Worm (Caenorhabditis elegans) whole organism, young adult: ENCODE measurements around the gene chd-3.
A peak's percentile ranks its signal among the peaks of the same experiment; 100 is the strongest.

Source experiments
- C17E4.6 ChIP-seq: fragments of 200-800 bp; sonication (Bioruptor generic); IDR thresholded peaks from 2 replicates; pipeline ENCODE4 v1.3.6; 2022; ENCODE audit warnings: missing genetic modification reagents, missing genetic modification characterization, missing compliant biosample characterization
- F23B12.7 ChIP-seq: sonication (generic microtip); optimal IDR thresholded peaks from 2 replicates; lab custom pipeline; 2017; ENCODE audit warnings: missing genetic modification characterization, mild to moderate bottlenecking, missing compliant biosample characterization, antibody characterized with exemption, moderate library complexity; ENCODE audit not compliant: insufficient read depth
- F37B4.10 ChIP-seq: fragments of 200-800 bp; sonication (Bioruptor generic); IDR thresholded peaks from 2 replicates; pipeline ENCODE4 v1.3.6; 2022; ENCODE audit warnings: missing genetic modification characterization, missing compliant biosample characterization
- F39B2.1 ChIP-seq: fragments of 200-800 bp; sonication (Bioruptor generic); IDR thresholded peaks from 2 replicates; pipeline ENCODE4 v1.3.6; 2022; ENCODE audit warnings: missing genetic modification reagents, missing genetic modification characterization, missing compliant biosample characterization
- F49E8.2 ChIP-seq: sonication (generic microtip); optimal IDR thresholded peaks from 3 replicates; lab custom pipeline; 2017; ENCODE audit warnings: missing genetic modification characterization, mild to moderate bottlenecking, missing compliant biosample characterization, antibody characterized with exemption, moderate library complexity; ENCODE audit not compliant: insufficient read depth
- F55B11.4 ChIP-seq: sonication (generic microtip); optimal IDR thresholded peaks from 2 replicates; lab custom pipeline; 2016; ENCODE audit warnings: missing compliant biosample characterization, missing genetic modification characterization, borderline replicate concordance; ENCODE audit not compliant: insufficient read depth
- Y53F4B.3 ChIP-seq: fragments of 200-800 bp; sonication (Bioruptor generic); IDR thresholded peaks from 2 replicates; pipeline ENCODE4 v1.3.6; 2022; ENCODE audit warnings: missing genetic modification reagents, missing genetic modification characterization, missing compliant biosample characterization
- ZK185.1 ChIP-seq: sonication (generic microtip); optimal IDR thresholded peaks from 2 replicates; lab custom pipeline; 2016; ENCODE audit warnings: mild to moderate bottlenecking, missing genetic modification characterization, missing compliant biosample characterization; ENCODE audit not compliant: poor library complexity, severe bottlenecking
- ama-1 ChIP-seq, 3 experiments: fragments of 150-350 bp in 1 of 3; sonication (generic microtip) in 2 of 3; optimal IDR thresholded peaks; 2 replicates each; lab custom pipeline; 2014 to 2018; ENCODE audit warnings: missing biosample characterization in 2 of 3, missing genetic modification characterization in 2 of 3, missing genetic modification reagents in 2 of 3
- aptf-3 ChIP-seq: fragments of 200-800 bp; sonication (Bioruptor generic); IDR thresholded peaks from 2 replicates; pipeline ENCODE4 v1.3.6; 2022; ENCODE audit warnings: missing genetic modification characterization, missing compliant biosample characterization
- attf-5 ChIP-seq: fragments of 200-800 bp; sonication (Bioruptor generic); optimal IDR thresholded peaks from 2 replicates; lab custom pipeline; 2018; ENCODE audit warnings: mild to moderate bottlenecking, missing genetic modification characterization, missing compliant biosample characterization
- bed-1 ChIP-seq: fragments of 200-800 bp; sonication (Bioruptor generic); IDR thresholded peaks from 2 replicates; pipeline ENCODE4 v1.3.6; 2022; ENCODE audit warnings: missing genetic modification reagents, missing genetic modification characterization, missing compliant biosample characterization
- ceh-27 ChIP-seq: fragments of 200-800 bp; sonication (Bioruptor generic); optimal IDR thresholded peaks from 2 replicates; lab custom pipeline; 2018; ENCODE audit warnings: mild to moderate bottlenecking, missing genetic modification characterization, moderate library complexity, missing compliant biosample characterization
- ceh-40 ChIP-seq: fragments of 200-800 bp; sonication (Bioruptor generic); IDR thresholded peaks from 2 replicates; pipeline ENCODE4 v1.3.6; 2022; ENCODE audit warnings: missing genetic modification characterization, missing compliant biosample characterization
- dox-1 ChIP-seq: fragments of 200-800 bp; sonication (Bioruptor generic); IDR thresholded peaks from 2 replicates; pipeline ENCODE4 v1.3.6; 2022; ENCODE audit warnings: missing genetic modification reagents, missing genetic modification characterization, missing compliant biosample characterization
- fkh-3 ChIP-seq: sonication (generic microtip); optimal IDR thresholded peaks from 2 replicates; lab custom pipeline; 2016; ENCODE audit warnings: mild to moderate bottlenecking, missing genetic modification characterization, missing compliant biosample characterization
- him-1 ChIP-seq: sonication (generic microtip); optimal IDR thresholded peaks from 2 replicates; lab custom pipeline; 2016; ENCODE audit warnings: missing genotype, missing genetic modification reagents, missing genetic modification characterization, missing compliant biosample characterization
- hlh-12 ChIP-seq: sonication (generic microtip); optimal IDR thresholded peaks from 2 replicates; lab custom pipeline; 2016; ENCODE audit warnings: missing genetic modification characterization, missing compliant biosample characterization
- hmg-20 ChIP-seq: fragments of 200-800 bp; sonication (Bioruptor generic); IDR thresholded peaks from 2 replicates; pipeline ENCODE4 v1.3.6; 2022; ENCODE audit warnings: missing genetic modification reagents, missing genetic modification characterization, missing compliant biosample characterization
- hrde-1 ChIP-seq: sonication (generic microtip); optimal IDR thresholded peaks from 2 replicates; lab custom pipeline; 2016; ENCODE audit warnings: missing genetic modification characterization, mild to moderate bottlenecking, missing compliant biosample characterization, moderate library complexity, missing genotype, missing genetic modification reagents, borderline replicate concordance
- hsf-1 ChIP-seq: fragments of 200-800 bp; sonication (Bioruptor generic); IDR thresholded peaks from 2 replicates; pipeline ENCODE4 v1.3.6; 2022; ENCODE audit warnings: missing genetic modification reagents, missing genetic modification characterization, missing compliant biosample characterization
- lag-1 ChIP-seq: fragments of 200-800 bp; sonication (Bioruptor generic); IDR thresholded peaks from 2 replicates; pipeline ENCODE4 v1.3.6; 2022; ENCODE audit warnings: missing genetic modification reagents, missing genetic modification characterization, missing compliant biosample characterization
- let-526 ChIP-seq: fragments of 200-800 bp; sonication (Bioruptor generic); IDR thresholded peaks from 2 replicates; pipeline ENCODE4 v1.3.6; 2022; ENCODE audit warnings: missing genetic modification reagents, missing genetic modification characterization, missing compliant biosample characterization
- let-607 ChIP-seq, 2 experiments: fragments of 200-800 bp in 1 of 2; sonication (Bioruptor generic) in 1 of 2; sonication (generic microtip) in 1 of 2; optimal IDR thresholded peaks; 2 replicates each; lab custom pipeline; 2016 to 2018; ENCODE audit warnings: mild to moderate bottlenecking in 2 of 2, missing compliant biosample characterization in 2 of 2, missing genetic modification characterization in 2 of 2, moderate library complexity in 2 of 2, missing genotype in 1 of 2
- lin-26 ChIP-seq: fragments of 200-800 bp; sonication (Bioruptor generic); IDR thresholded peaks from 2 replicates; pipeline ENCODE4 v1.3.6; 2022; ENCODE audit warnings: missing genetic modification reagents, missing genetic modification characterization, missing compliant biosample characterization
- lin-35 ChIP-seq, 3 experiments: fragments of 150-350 bp in 2 of 3; sonication (generic microtip) in 1 of 3; optimal IDR thresholded peaks; 2 replicates each; lab custom pipeline; 2014 to 2018; ENCODE audit warnings: missing biosample characterization in 3 of 3, missing genetic modification characterization in 3 of 3, missing genetic modification reagents in 3 of 3
- lir-1 ChIP-seq: fragments of 200-800 bp; sonication (Bioruptor generic); conservative IDR thresholded peaks from 2 replicates; pipeline ENCODE4 v1.3.6; 2022; ENCODE audit warnings: missing genetic modification reagents, missing genetic modification characterization, missing compliant biosample characterization
- lsl-1 ChIP-seq: fragments of 200-800 bp; sonication (Bioruptor generic); optimal IDR thresholded peaks from 2 replicates; lab custom pipeline; 2018; ENCODE audit warnings: mild to moderate bottlenecking, missing genetic modification characterization, moderate library complexity, missing compliant biosample characterization
- madf-10 ChIP-seq: sonication (generic microtip); optimal IDR thresholded peaks from 2 replicates; lab custom pipeline; 2016; ENCODE audit warnings: mild to moderate bottlenecking, missing genetic modification characterization, missing compliant biosample characterization
- madf-6 ChIP-seq: fragments of 200-800 bp; sonication (Bioruptor generic); IDR thresholded peaks from 2 replicates; pipeline ENCODE4 v1.3.6; 2022; ENCODE audit warnings: missing genetic modification reagents, missing genetic modification characterization, missing compliant biosample characterization
- mcd-1 ChIP-seq: fragments of 200-800 bp; sonication (Bioruptor generic); IDR thresholded peaks from 2 replicates; pipeline ENCODE4 v1.3.6; 2022; ENCODE audit warnings: missing genetic modification reagents, missing genetic modification characterization, missing compliant biosample characterization
- nfya-1 ChIP-seq: sonication (generic microtip); optimal IDR thresholded peaks from 2 replicates; lab custom pipeline; 2017; ENCODE audit warnings: antibody characterized with exemption, missing compliant biosample characterization, missing genetic modification characterization, borderline replicate concordance; ENCODE audit not compliant: insufficient read depth
- nhr-120 ChIP-seq: fragments of 200-800 bp; sonication (Bioruptor generic); IDR thresholded peaks from 2 replicates; pipeline ENCODE4 v1.3.6; 2022; ENCODE audit warnings: missing genetic modification characterization, missing compliant biosample characterization
- nhr-90 ChIP-seq: sonication (generic microtip); optimal IDR thresholded peaks from 2 replicates; lab custom pipeline; 2016; ENCODE audit warnings: missing genotype, mild to moderate bottlenecking, missing genetic modification characterization, missing compliant biosample characterization
- pha-4 ChIP-seq: fragments of 150-350 bp; sonication (generic microtip); optimal IDR thresholded peaks from 2 replicates; lab custom pipeline; 2014; ENCODE audit warnings: missing biosample characterization, missing genetic modification reagents, missing genetic modification characterization
- rec-8 ChIP-seq, 2 experiments: sonication (generic microtip); optimal IDR thresholded peaks; 2 replicates each; lab custom pipeline; 2016; ENCODE audit warnings: mild to moderate bottlenecking in 2 of 2, missing genetic modification characterization in 2 of 2, missing genetic modification reagents in 2 of 2, missing genotype in 2 of 2, missing biosample characterization in 1 of 2, missing compliant biosample characterization in 1 of 2, moderate library complexity in 1 of 2
- repo-1 ChIP-seq: sonication (generic microtip); optimal IDR thresholded peaks from 2 replicates; lab custom pipeline; 2017; ENCODE audit warnings: mild to moderate bottlenecking, missing genetic modification characterization, missing compliant biosample characterization
- sea-2 ChIP-seq: fragments of 200-800 bp; sonication (Bioruptor generic); IDR thresholded peaks from 2 replicates; pipeline ENCODE4 v1.3.6; 2022; ENCODE audit warnings: missing genetic modification characterization, missing compliant biosample characterization
- snpc-3.4 ChIP-seq: sonication (generic microtip); optimal IDR thresholded peaks from 2 replicates; lab custom pipeline; 2017; ENCODE audit warnings: missing genetic modification characterization, mild to moderate bottlenecking, missing compliant biosample characterization, antibody characterized with exemption, moderate library complexity, missing genotype, missing genetic modification reagents
- snpc-4 ChIP-seq, 5 experiments: fragments of 150-350 bp in 1 of 5; sonication (generic microtip) in 4 of 5; optimal IDR thresholded peaks; 2 replicates each; lab custom pipeline; 2014 to 2018; ENCODE audit warnings: missing genetic modification characterization in 5 of 5, missing biosample characterization in 3 of 5, antibody characterized with exemption in 2 of 5, mild to moderate bottlenecking in 2 of 5, missing compliant biosample characterization in 2 of 5, missing genotype in 2 of 5, moderate library complexity in 2 of 5, missing genetic modification reagents in 1 of 5
- unc-130 ChIP-seq: sonication (generic microtip); optimal IDR thresholded peaks from 2 replicates; lab custom pipeline; 2016; ENCODE audit warnings: missing genetic modification reagents, missing genetic modification characterization, missing compliant biosample characterization
- xnd-1 ChIP-seq: sonication (generic microtip); optimal IDR thresholded peaks from 2 replicates; lab custom pipeline; 2016; ENCODE audit warnings: missing genotype, missing genetic modification reagents, missing genetic modification characterization, missing compliant biosample characterization
- ztf-18 ChIP-seq: sonication (generic microtip); optimal IDR thresholded peaks from 2 replicates; lab custom pipeline; 2016; ENCODE audit warnings: missing genotype, mild to moderate bottlenecking, missing genetic modification characterization, missing compliant biosample characterization
- ztf-26 ChIP-seq: sonication (generic microtip); optimal IDR thresholded peaks from 2 replicates; lab custom pipeline; 2017; ENCODE audit warnings: missing genetic modification characterization, missing compliant biosample characterization

Gene chd-3

DNA sequence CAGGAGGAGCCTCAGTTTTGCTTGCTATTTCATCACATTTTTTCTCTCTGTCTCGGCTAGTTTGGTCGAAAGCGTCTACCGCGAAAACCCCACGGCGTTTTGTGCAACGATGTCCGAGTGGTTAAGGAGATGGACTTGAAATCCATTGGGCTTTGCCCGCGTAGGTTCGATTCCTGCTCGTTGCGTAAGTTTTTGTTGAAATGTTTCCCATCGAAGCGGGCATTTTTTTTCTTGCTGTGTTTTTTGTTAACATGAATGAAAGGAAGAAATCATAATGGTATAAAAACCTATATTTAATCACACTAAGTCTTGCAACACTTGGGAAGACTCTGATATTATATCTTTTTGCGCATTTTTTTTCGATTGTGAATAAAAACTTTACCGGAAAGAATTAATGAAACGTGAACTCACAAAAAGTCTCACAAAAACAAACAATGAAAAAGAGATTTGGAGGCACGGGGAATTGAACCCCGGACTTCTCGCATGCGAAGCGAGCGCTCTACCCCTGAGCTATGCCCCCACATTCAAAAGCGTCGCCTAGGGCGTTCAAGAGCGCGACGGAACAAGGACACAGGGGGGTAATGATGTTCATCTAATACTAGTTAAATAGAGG, 37.5 kb upstream of the chd-3 start (continued):
- TF ChIP-seq pha-4 (tag; lab: Kevin White, UChicago) (no peak), Y53F4B.3 (GFP tag; lab: Robert Waterston, UW) (no peak), ztf-26 (tag; lab: Kevin White, UChicago) (peak; percentile 57), lin-35 (GFP tag; optimal IDR thresholded peaks at IDR 0.05; lab: Kevin White, UChicago) (peak in 1 of 3 experiments; percentile 71), aptf-3 (0 out of 2 replicates have a peak, but pooled peaks have one; percentile 62), let-526 (GFP tag; lab: Robert Waterston, UW) (peak; percentile 58; the same call in 1 of the 2 replicates), ama-1 (optimal IDR thresholded peaks at IDR 0.05; lab: Kevin White, UChicago) (no peak), ama-1 (GFP tag; optimal IDR thresholded peaks at IDR 0.05; lab: Kevin White, UChicago) (peak; percentile 41 to 65), lag-1 (GFP tag; lab: Robert Waterston, UW) (0 out of 2 replicates have a peak, but pooled peaks have one; percentile 46), F23B12.7 (tag; lab: Kevin White, UChicago) (peak; percentile 55), unc-130 (GFP tag; lab: Kevin White, UChicago) (peak; percentile 15), hsf-1 (GFP tag; lab: Robert Waterston, UW) (no peak), hlh-12 (tag; lab: Kevin White, UChicago) (peak; percentile 82), sea-2 (GFP tag; lab: Robert Waterston, UW) (no peak), lin-26 (GFP tag; lab: Robert Waterston, UW) (peak; percentile 81), bed-1 (no peak), ztf-18 (peak; percentile 75), F37B4.10 (GFP tag; lab: Robert Waterston, UW) (0 out of 2 replicates have a peak, but pooled peaks have one; percentile 57), F39B2.1 (GFP tag; lab: Robert Waterston, UW) (peak; percentile 56; the same call in 1 of the 2 replicates), snpc-3.4 (tag; lab: Kevin White, UChicago) (peak; percentile 62), ceh-40 (GFP tag; lab: Robert Waterston, UW) (0 out of 2 replicates have a peak, but pooled peaks have one; percentile 29), mcd-1 (GFP tag; lab: Robert Waterston, UW) (no peak; the same call in 1 of the 2 replicates), attf-5 (GFP tag; lab: Kevin White, UChicago) (peak; percentile 57), C17E4.6 (GFP tag; lab: Robert Waterston, UW) (0 out of 2 replicates have a peak, but pooled peaks have one; percentile 21), hmg-20 (peak; percentile 38; the same call in 1 of the 2 replicates), ceh-27 (no peak), dox-1 (GFP tag; lab: Robert Waterston, UW) (peak; percentile 65), F49E8.2 (tag; lab: Kevin White, UChicago) (no peak), madf-10 (tag; lab: Kevin White, UChicago) (peak; percentile 29), nfya-1 (tag; lab: Kevin White, UChicago) (no peak), repo-1 (tag; lab: Kevin White, UChicago) (peak; percentile 53), lsl-1 (GFP tag; lab: Kevin White, UChicago) (no peak), nhr-90 (tag; lab: Kevin White, UChicago) (peak; percentile 70), xnd-1 (no peak), fkh-3 (tag; lab: Kevin White, UChicago) (no peak), hrde-1 (tag; lab: Kevin White, UChicago) (peak; percentile 38), rec-8 (tag; optimal IDR thresholded peaks at IDR 0.05; lab: Kevin White, UChicago) (peak; percentile 27 to 76), him-1 (tag; lab: Kevin White, UChicago) (peak; percentile 93), madf-6 (GFP tag; lab: Robert Waterston, UW) (no peak), F55B11.4 (tag; lab: Kevin White, UChicago) (no peak), snpc-4 (GFP tag; optimal IDR thresholded peaks at IDR 0.05; lab: Kevin White, UChicago) (peak; percentile 52), snpc-4 (tag; optimal IDR thresholded peaks at IDR 0.05; lab: Kevin White, UChicago) (peak in 3 of 4 experiments; percentile 5 to 67 (median 58)), ZK185.1 (tag; lab: Kevin White, UChicago) (peak; percentile 85), nhr-120 (GFP tag; lab: Robert Waterston, UW) (peak; percentile 64; the same call in 1 of the 2 replicates), let-607 (tag; optimal IDR thresholded peaks at IDR 0.05; lab: Kevin White, UChicago) (peak; percentile 29 to 75), lir-1 (GFP tag; lab: Robert Waterston, UW) (peak; percentile 62)
